Worm (Caenorhabditis elegans): ENCODE results near the gene pat-4.

Gene pat-4

ce11 chrIII:130650-131049 lies 36.0 kb upstream of the pat-4 start, which contains the start of the genes nhr-280 and C29F9.2:
Gene nhr-280 (minus strand): TSS chrIII:130750.
Gene C29F9.2 (plus strand): TSS chrIII:130947.
- TF ChIP-seq nhr-80 (tag; optimal IDR thresholded peaks at IDR 0.05): peak; percentile 1
- TF ChIP-seq snpc-1.3 (tag; optimal IDR thresholded peaks at IDR 0.05; ENCODE audit: insufficient read depth): no peak

DNA sequence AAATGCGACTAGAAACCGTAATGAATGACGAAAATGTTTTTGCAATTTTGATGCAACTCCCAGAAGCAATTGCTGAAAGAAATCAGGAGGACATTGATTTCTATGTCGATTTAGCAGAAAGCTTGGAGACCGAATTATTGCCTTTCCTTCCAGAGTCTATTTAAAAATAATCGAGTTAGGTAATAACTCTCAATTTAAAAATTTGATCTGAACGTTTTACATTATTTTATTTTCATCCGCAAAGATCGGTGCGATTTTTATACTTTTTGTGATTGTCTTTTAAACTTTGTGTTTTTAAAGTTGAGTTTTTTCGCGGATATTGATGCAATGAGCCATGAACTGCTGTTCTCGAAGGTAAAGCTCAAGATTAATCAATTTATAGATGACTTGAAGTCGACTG lies 29.9 kb upstream of the pat-4 start, which contains the start of gene pals-23:
pals-23 (plus strand) TSS at position 301 of the 400 bp plus-strand sequence.
- TF ChIP-seq F55B11.4 (tag; optimal IDR thresholded peaks at IDR 0.05; ENCODE audit: borderline replicate concordance, insufficient read depth) (no peak), ccch-3 (GFP tag; optimal IDR thresholded peaks at IDR 0.05) (no peak), F23B12.7 (tag; optimal IDR thresholded peaks at IDR 0.05; ENCODE audit: insufficient read depth) (no peak), sptf-2 (GFP tag; optimal IDR thresholded peaks at IDR 0.05) (no peak), bed-1 (GFP tag; IDR thresholded peaks at IDR 0.05) (no peak), efl-1 (GFP tag; optimal IDR thresholded peaks at IDR 0.05) (no peak), egl-44 (GFP tag; IDR thresholded peaks at IDR 0.05) (no peak), zfh-2 (GFP tag; conservative IDR thresholded peaks at IDR 0.05) (no peak)

- TF ChIP-seq dox-1 (GFP tag; IDR thresholded peaks at IDR 0.05): peak; percentile 52; the same call in 1 of the 2 replicates
- 0 out of 2 replicates have a peak, but pooled peaks have one; percentile 24 for TF ChIP-seq egrh-3 (GFP tag; IDR thresholded peaks at IDR 0.05)
Measured at ce11 chrIII:121983-122449, 27.4 kb upstream of the pat-4 start, which contains the start of gene C29F9.12. Gene C29F9.12 (minus strand): TSS chrIII:122033.

DNA sequence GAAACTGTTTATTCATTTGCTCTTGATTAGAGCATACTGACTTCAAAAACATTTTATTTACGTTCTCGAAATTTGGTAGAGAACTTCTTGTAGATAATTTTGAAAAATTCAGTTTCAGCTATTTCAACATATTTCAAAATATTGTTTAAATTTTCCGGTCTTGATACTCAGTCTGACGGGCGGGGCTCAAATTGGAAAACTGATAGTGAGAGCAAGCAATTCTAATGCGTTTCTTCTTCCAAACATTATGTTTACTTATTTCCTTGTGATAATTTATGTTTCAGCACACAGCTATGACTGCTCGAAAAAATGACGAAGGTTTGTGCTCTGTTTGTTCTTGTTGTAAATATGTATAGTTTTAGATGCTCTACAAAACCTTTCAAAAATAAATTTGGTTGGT lies 25.6 kb upstream of the pat-4 start, which contains the start of gene pals-24:
pals-24 (plus strand) TSS at position 237 of the 400 bp plus-strand sequence.
- TF ChIP-seq D2030.7 (GFP tag; IDR thresholded peaks at IDR 0.05): no peak
- TF ChIP-seq lag-1 (GFP tag; IDR thresholded peaks at IDR 0.05): no peak
- no peak for TF ChIP-seq sptf-2 (GFP tag; optimal IDR thresholded peaks at IDR 0.05)
- TF ChIP-seq pha-4 (tag; optimal IDR thresholded peaks at IDR 0.05): peak; percentile 16
- no peak for TF ChIP-seq snpc-1.1 (tag; optimal IDR thresholded peaks at IDR 0.05; ENCODE audit: insufficient read depth)
- no peak for TF ChIP-seq nhr-179 (tag; optimal IDR thresholded peaks at IDR 0.05)
- no peak for TF ChIP-seq ztf-3 (GFP tag; optimal IDR thresholded peaks at IDR 0.05)
- TF ChIP-seq sdz-38 (tag; optimal IDR thresholded peaks at IDR 0.05): no peak
- TF ChIP-seq attf-5 (GFP tag; optimal IDR thresholded peaks at IDR 0.05): peak; percentile 43
- TF ChIP-seq cebp-1 (GFP tag; IDR thresholded peaks at IDR 0.05): peak; percentile 74; the same call in 1 of the 2 replicates
- peak; percentile 76 for TF ChIP-seq cebp-1 (tag; optimal IDR thresholded peaks at IDR 0.05)
- TF ChIP-seq F55B11.4 (tag; optimal IDR thresholded peaks at IDR 0.05; ENCODE audit: borderline replicate concordance, insufficient read depth): no peak
- peak; percentile 46 for TF ChIP-seq dox-1 (GFP tag; IDR thresholded peaks at IDR 0.05)
- TF ChIP-seq ama-1 (optimal IDR thresholded peaks at IDR 0.05): no peak
- TF ChIP-seq ama-1 (GFP tag; optimal IDR thresholded peaks at IDR 0.05): no peak
- TF ChIP-seq mel-28 (tag; optimal IDR thresholded peaks at IDR 0.05; ENCODE audit: borderline replicate concordance): no peak
- TF ChIP-seq Y67H2A.10 (GFP tag; conservative IDR thresholded peaks at IDR 0.05): no peak
- TF ChIP-seq nhr-80 (tag; optimal IDR thresholded peaks at IDR 0.05): peak; percentile 89

DNA sequence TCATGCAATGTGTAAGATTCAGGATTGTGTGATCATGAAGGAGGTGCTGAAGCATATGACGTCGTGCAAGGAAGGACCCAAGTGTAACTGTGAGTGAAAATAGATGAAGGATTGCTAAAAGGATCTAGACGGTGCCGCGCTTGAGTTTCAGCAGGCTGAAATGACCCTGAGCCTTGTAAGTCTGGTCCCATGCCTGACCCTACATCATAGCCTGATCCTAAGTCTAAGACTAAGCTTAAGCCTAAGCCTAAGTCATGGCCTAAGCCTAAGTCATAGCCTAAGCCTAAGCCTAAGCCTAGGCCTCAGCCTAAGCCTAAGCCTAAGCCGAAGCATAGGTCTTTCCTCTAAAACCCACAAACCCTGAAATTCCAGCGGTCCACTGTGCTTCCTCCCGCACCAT lies 23.2 kb upstream of the pat-4 start:
- TF ChIP-seq pha-4 (tag; optimal IDR thresholded peaks at IDR 0.05) (no peak), dpff-1 (tag; optimal IDR thresholded peaks at IDR 0.05) (no peak), B0019.2 (GFP tag; conservative IDR thresholded peaks at IDR 0.05) (no peak), let-526 (GFP tag; IDR thresholded peaks at IDR 0.05) (no peak)

ce11 chrIII:117210-117609 lies 22.6 kb upstream of the pat-4 start, which contains the start of gene C29F9.5:
Gene C29F9.5 (plus strand): TSS chrIII:117510.
- TF ChIP-seq dpff-1 (tag; optimal IDR thresholded peaks at IDR 0.05): no peak
- no peak for TF ChIP-seq let-607 (tag; optimal IDR thresholded peaks at IDR 0.05)
- no peak for TF ChIP-seq nfyb-1 (GFP tag; IDR thresholded peaks at IDR 0.05)
- TF ChIP-seq mcd-1 (GFP tag; IDR thresholded peaks at IDR 0.05): no peak
- no peak for TF ChIP-seq lsl-1 (GFP tag; optimal IDR thresholded peaks at IDR 0.05)
- TF ChIP-seq hlh-26 (GFP tag; conservative IDR thresholded peaks at IDR 0.05): no peak
- TF ChIP-seq rpc-1 (optimal IDR thresholded peaks at IDR 0.05): no peak
- TF ChIP-seq rpc-1 (tag; optimal IDR thresholded peaks at IDR 0.05): no peak
- TF ChIP-seq zim-3 (tag; optimal IDR thresholded peaks at IDR 0.05): no peak
- TF ChIP-seq F55B11.4 (tag; optimal IDR thresholded peaks at IDR 0.05; ENCODE audit: borderline replicate concordance, insufficient read depth): no peak
- no peak for TF ChIP-seq ekl-4 (GFP tag; IDR thresholded peaks at IDR 0.05)
- no peak for TF ChIP-seq bed-2 (GFP tag; IDR thresholded peaks at IDR 0.05)
- no peak for TF ChIP-seq egrh-3 (GFP tag; IDR thresholded peaks at IDR 0.05)
